Fruit fly (Drosophila melanogaster) whole organism, embryonic: ENCODE measurements around the gene D.

Experiments
- Awh ChIP-seq: fragments of 200-800 bp; sonication (Bioruptor generic); IDR thresholded peaks from 2 replicates; pipeline ENCODE4, ENCODE4 v1.3.6; 2022; ENCODE audit warnings: missing biosample characterization, missing genetic modification characterization
- CG10209 ChIP-seq: fragments of 200-800 bp; sonication (Bioruptor generic); optimal IDR thresholded peaks from 3 replicates; lab custom pipeline; 2017; ENCODE audit warnings: missing biosample characterization, mild to moderate bottlenecking, missing genetic modification characterization, missing genetic modification reagents
- CG1024 ChIP-seq: fragments of 200-800 bp; sonication (Bioruptor generic); IDR thresholded peaks from 2 replicates; pipeline ENCODE4 v1.3.6; 2022; ENCODE audit warnings: missing biosample characterization, missing genetic modification characterization
- CG10431 ChIP-seq: fragments of 200-800 bp; sonication (Bioruptor generic); optimal IDR thresholded peaks from 3 replicates; lab custom pipeline; 2018; ENCODE audit warnings: missing biosample characterization, mild to moderate bottlenecking, missing genetic modification characterization
- CG11085 ChIP-seq: fragments of 200-800 bp; sonication (Bioruptor generic); IDR thresholded peaks from 2 replicates; pipeline ENCODE4 v1.3.6; 2022; ENCODE audit warnings: missing biosample characterization, missing genetic modification characterization
- CG11723 ChIP-seq: fragments of 200-800 bp; sonication (Bioruptor generic); optimal IDR thresholded peaks from 2 replicates; lab custom pipeline; 2017; ENCODE audit warnings: missing biosample characterization, mild to moderate bottlenecking, missing genetic modification characterization
- CG13123 ChIP-seq: fragments of 200-800 bp; sonication (Bioruptor generic); optimal IDR thresholded peaks from 2 replicates; lab custom pipeline; 2016; ENCODE audit warnings: missing biosample characterization, missing genetic modification characterization
- CG14050 ChIP-seq: fragments of 200-800 bp; sonication (Bioruptor generic); IDR thresholded peaks from 3 replicates; pipeline ENCODE4 v1.3.6; 2022; ENCODE audit warnings: missing biosample characterization, missing genetic modification characterization
- CG15514 ChIP-seq: fragments of 200-800 bp; sonication (Bioruptor generic); optimal IDR thresholded peaks from 3 replicates; lab custom pipeline; 2017; ENCODE audit warnings: missing biosample characterization, missing genetic modification characterization, mild to moderate bottlenecking, moderate library complexity, missing genetic modification reagents
- CG17912 ChIP-seq: fragments of 200-800 bp; sonication (Bioruptor generic); optimal IDR thresholded peaks from 2 replicates; lab custom pipeline; 2018; ENCODE audit warnings: missing biosample characterization, mild to moderate bottlenecking, missing genetic modification characterization
- CG18619 ChIP-seq: fragments of 200-800 bp; sonication (Bioruptor generic); optimal IDR thresholded peaks from 3 replicates; lab custom pipeline; 2017; ENCODE audit warnings: missing biosample characterization, mild to moderate bottlenecking, missing genetic modification characterization
- CG2678 ChIP-seq: fragments of 200-800 bp; sonication (Bioruptor generic); optimal IDR thresholded peaks from 3 replicates; lab custom pipeline; 2019; ENCODE audit warnings: missing biosample characterization, mild to moderate bottlenecking, missing genetic modification characterization, moderate library complexity
- CG2875 ChIP-seq: fragments of 200-800 bp; sonication (Bioruptor generic); optimal IDR thresholded peaks from 2 replicates; lab custom pipeline; 2017; ENCODE audit warnings: missing biosample characterization, mild to moderate bottlenecking, missing genetic modification characterization, missing genetic modification reagents
- CG30431 ChIP-seq: fragments of 200-800 bp; sonication (Bioruptor generic); optimal IDR thresholded peaks from 2 replicates; lab custom pipeline; 2017; ENCODE audit warnings: missing biosample characterization, missing genetic modification characterization
- CG31441 ChIP-seq: fragments of 200-800 bp; sonication (Bioruptor generic); IDR thresholded peaks from 2 replicates; pipeline ENCODE4 v1.3.6; 2022; ENCODE audit warnings: missing biosample characterization, missing genetic modification characterization
- CG33557 ChIP-seq: fragments of 200-800 bp; sonication (Bioruptor generic); optimal IDR thresholded peaks from 2 replicates; lab custom pipeline; 2019; ENCODE audit warnings: missing biosample characterization, mild to moderate bottlenecking, missing genetic modification characterization, moderate library complexity
- CG3407 ChIP-seq: fragments of 200-800 bp; sonication (Bioruptor generic); optimal IDR thresholded peaks from 2 replicates; lab custom pipeline; 2018; ENCODE audit warnings: missing biosample characterization, mild to moderate bottlenecking, missing genetic modification characterization
- CG4424 ChIP-seq: fragments of 200-800 bp; sonication (Bioruptor generic); optimal IDR thresholded peaks from 3 replicates; lab custom pipeline; 2016; ENCODE audit warnings: missing biosample characterization, missing genetic modification characterization
- CG7271 ChIP-seq: fragments of 200-800 bp; sonication (Bioruptor generic); optimal IDR thresholded peaks from 2 replicates; lab custom pipeline; 2018; ENCODE audit warnings: missing biosample characterization, mild to moderate bottlenecking, missing genetic modification characterization, moderate library complexity
- CG8388 ChIP-seq: fragments of 200-800 bp; sonication (Bioruptor generic); optimal IDR thresholded peaks from 2 replicates; lab custom pipeline; 2019; ENCODE audit warnings: missing biosample characterization, mild to moderate bottlenecking, missing genetic modification characterization, moderate library complexity
- CHES-1-like ChIP-seq: fragments of 200-800 bp; sonication (Bioruptor generic); optimal IDR thresholded peaks from 2 replicates; lab custom pipeline; 2016; ENCODE audit warnings: missing biosample characterization, missing genetic modification characterization
- Dp ChIP-seq: fragments of 200-800 bp; sonication (Bioruptor generic); optimal IDR thresholded peaks from 2 replicates; lab custom pipeline; 2018; ENCODE audit warnings: missing biosample characterization, mild to moderate bottlenecking, missing genetic modification characterization, moderate library complexity
- HLH3B ChIP-seq: fragments of 200-800 bp; sonication (Bioruptor generic); IDR thresholded peaks from 2 replicates; pipeline ENCODE4 v1.3.6; 2022; ENCODE audit warnings: missing biosample characterization, missing genetic modification characterization
- HLH4C ChIP-seq: fragments of 200-800 bp; sonication (Bioruptor generic); IDR thresholded peaks from 3 replicates; pipeline ENCODE4 v1.3.6; 2022; ENCODE audit warnings: missing biosample characterization, missing genetic modification characterization; ENCODE audit not compliant: partially characterized antibody
- Kr ChIP-seq: fragments of 200-800 bp; sonication (Bioruptor generic); optimal IDR thresholded peaks from 2 replicates; lab custom pipeline; 2017; ENCODE audit warnings: missing biosample characterization, mild to moderate bottlenecking, missing genetic modification characterization
- Lpt ChIP-seq: fragments of >200 bp; optimal IDR thresholded peaks from 2 replicates; lab custom pipeline; 2018; ENCODE audit warnings: missing biosample characterization, missing genetic modification characterization
- Meics ChIP-seq: fragments of 200-800 bp; sonication (Bioruptor generic); optimal IDR thresholded peaks from 2 replicates; lab custom pipeline; 2017; ENCODE audit warnings: missing biosample characterization, mild to moderate bottlenecking, missing genetic modification characterization
- Nf-YB ChIP-seq: fragments of 200-800 bp; sonication (Bioruptor generic); optimal IDR thresholded peaks from 3 replicates; lab custom pipeline; 2019; ENCODE audit warnings: missing biosample characterization, mild to moderate bottlenecking, missing genetic modification characterization, moderate library complexity
- Vsx1 ChIP-seq: fragments of 200-800 bp; sonication (Bioruptor generic); optimal IDR thresholded peaks from 2 replicates; lab custom pipeline; 2017; ENCODE audit warnings: missing biosample characterization, mild to moderate bottlenecking, missing genetic modification characterization, missing genetic modification reagents
- YL-1 ChIP-seq: fragments of 200-800 bp; sonication (Bioruptor generic); optimal IDR thresholded peaks from 3 replicates; lab custom pipeline; 2017; ENCODE audit warnings: missing biosample characterization, mild to moderate bottlenecking, missing genetic modification characterization
- ara ChIP-seq: fragments of 200-800 bp; sonication (Bioruptor generic); IDR thresholded peaks from 2 replicates; pipeline ENCODE4 v1.3.6; 2022; ENCODE audit warnings: missing biosample characterization, missing genetic modification characterization
- caup ChIP-seq: fragments of 200-800 bp; sonication (Bioruptor generic); optimal IDR thresholded peaks from 3 replicates; lab custom pipeline; 2017; ENCODE audit warnings: missing biosample characterization, mild to moderate bottlenecking, missing genetic modification characterization, moderate library complexity; ENCODE audit not compliant: severe bottlenecking
- fd64A ChIP-seq: fragments of 200-800 bp; sonication (Bioruptor generic); optimal IDR thresholded peaks from 3 replicates; lab custom pipeline; 2018; ENCODE audit warnings: missing biosample characterization, mild to moderate bottlenecking, missing genetic modification characterization
- grau ChIP-seq: fragments of 200-800 bp; optimal IDR thresholded peaks from 3 replicates; lab custom pipeline; 2019; ENCODE audit warnings: missing biosample characterization, mild to moderate bottlenecking, missing genetic modification characterization, moderate library complexity
- lab ChIP-seq: fragments of 200-800 bp; sonication (Bioruptor generic); optimal IDR thresholded peaks from 3 replicates; lab custom pipeline; 2017; ENCODE audit warnings: missing biosample characterization, missing genetic modification characterization, mild to moderate bottlenecking, moderate library complexity, missing genetic modification reagents
- mld ChIP-seq: fragments of 200-800 bp; sonication (Bioruptor generic); IDR thresholded peaks from 3 replicates; pipeline ENCODE4 v1.3.6; 2022; ENCODE audit warnings: missing biosample characterization, missing genetic modification characterization; ENCODE audit not compliant: partially characterized antibody
- sim ChIP-seq: fragments of 200-800 bp; sonication (Bioruptor generic); IDR thresholded peaks from 2 replicates; pipeline ENCODE4 v1.3.6; 2022; ENCODE audit warnings: missing biosample characterization, missing genetic modification characterization
- sima ChIP-seq: fragments of 200-800 bp; sonication (Bioruptor generic); optimal IDR thresholded peaks from 2 replicates; lab custom pipeline; 2016; ENCODE audit warnings: missing biosample characterization, missing genetic modification characterization
- slbo ChIP-seq: fragments of 200-800 bp; sonication (Bioruptor generic); IDR thresholded peaks from 2 replicates; pipeline ENCODE4 v1.3.6; 2022; ENCODE audit warnings: missing biosample characterization, missing genetic modification characterization
- sob ChIP-seq: fragments of 200-800 bp; sonication (Bioruptor generic); IDR thresholded peaks from 2 replicates; pipeline ENCODE4 v1.3.6; 2022; ENCODE audit warnings: missing biosample characterization, missing genetic modification characterization
- sr ChIP-seq: fragments of 200-800 bp; sonication (Bioruptor generic); IDR thresholded peaks from 3 replicates; pipeline ENCODE4 v1.3.6; 2022; ENCODE audit warnings: missing biosample characterization, missing genetic modification characterization
- sug ChIP-seq: fragments of 200-800 bp; optimal IDR thresholded peaks from 2 replicates; lab custom pipeline; 2019; ENCODE audit warnings: missing biosample characterization, mild to moderate bottlenecking, missing genetic modification characterization, moderate library complexity
- trem ChIP-seq: fragments of 200-800 bp; optimal IDR thresholded peaks from 3 replicates; lab custom pipeline; 2019; ENCODE audit warnings: missing biosample characterization, mild to moderate bottlenecking, missing genetic modification characterization, moderate library complexity

D gene

dm6 chr3L:14195714-14196113, 17.3 kb upstream of the D start (continued):
- TF ChIP-seq CG8388 (GFP tag; lab: Kevin White, UChicago) (peak; percentile 7), Meics (peak; percentile 54), Awh (GFP tag; lab: Robert Waterston, UW) (peak; percentile 82), caup (GFP tag; lab: Kevin White, UChicago) (peak; percentile 55), Nf-YB (peak; percentile 18), grau (tag; lab: Kevin White, UChicago) (peak; percentile 15), CG14050 (GFP tag; lab: Robert Waterston, UW) (peak; percentile 38; the same call in 1 of the 3 replicates), CG33557 (GFP tag; lab: Kevin White, UChicago) (peak; percentile 33), CG7271 (tag; lab: Kevin White, UChicago) (no peak), HLH3B (GFP tag; lab: Robert Waterston, UW) (peak; percentile 17; the same call in 1 of the 2 replicates), sug (tag; lab: Kevin White, UChicago) (peak; percentile 47), CG15514 (GFP tag; lab: Kevin White, UChicago) (peak; percentile 29), CG10431 (GFP tag; lab: Kevin White, UChicago) (peak; percentile 61), ara (GFP tag; lab: Robert Waterston, UW) (peak; percentile 61), sr (GFP tag; lab: Robert Waterston, UW) (peak; percentile 76; the same call in 2 of the 3 replicates), Kr (peak; percentile 20), lab (peak; percentile 79), sim (no peak), CG31441 (peak; percentile 39; the same call in 1 of the 2 replicates), CG17912 (peak; percentile 72), CG4424 (GFP tag; lab: Kevin White, UChicago) (peak; percentile 5), slbo (GFP tag; lab: Robert Waterston, UW) (no peak), mld (GFP tag; lab: Robert Waterston, UW) (no peak), CG11723 (GFP tag; lab: Kevin White, UChicago) (peak; percentile 27), HLH4C (no peak), CG18619 (GFP tag; lab: Kevin White, UChicago) (peak; percentile 15), CG2875 (GFP tag; lab: Kevin White, UChicago) (peak; percentile 26), CG1024 (GFP tag; lab: Robert Waterston, UW) (no peak; the same call in 1 of the 2 replicates), Lpt (GFP tag; lab: Kevin White, UChicago) (no peak), CG2678 (tag; lab: Kevin White, UChicago) (peak; percentile 69), sima (GFP tag; lab: Kevin White, UChicago) (no peak), CG30431 (GFP tag; lab: Kevin White, UChicago) (no peak), Dp (no peak), YL-1 (peak; percentile 28), fd64A (GFP tag; lab: Kevin White, UChicago) (peak; percentile 58), CHES-1-like (GFP tag; lab: Kevin White, UChicago) (peak; percentile 30), trem (tag; lab: Kevin White, UChicago) (peak; percentile 2), CG13123 (GFP tag; lab: Kevin White, UChicago) (peak; percentile 36), CG3407 (GFP tag; lab: Kevin White, UChicago) (peak; percentile 56), CG11085 (GFP tag; lab: Robert Waterston, UW) (no peak), Vsx1 (GFP tag; lab: Kevin White, UChicago) (peak; percentile 79), CG10209 (GFP tag; lab: Kevin White, UChicago) (peak; percentile 21), sob (GFP tag; lab: Robert Waterston, UW) (peak; percentile 24; the same call in 1 of the 2 replicates)
